Worm (Caenorhabditis elegans) whole organism, midembryonic: ENCODE measurements around the gene nspd-7.
"Not testable (repeated sequence)": the region's sequence is repeated elsewhere in the genome, so short reads cannot be mapped to it uniquely, and the experiment has no call there.

Source experiments
- T22C8.4 ChIP-seq: fragments of 200-800 bp; sonication (Bioruptor generic); IDR thresholded peaks from 2 replicates; pipeline ENCODE4 v1.3.6; 2022; ENCODE audit warnings: missing genetic modification characterization, missing compliant biosample characterization
- flt-1 ChIP-seq: fragments of 200-800 bp; sonication (Bioruptor generic); IDR thresholded peaks from 2 replicates; pipeline ENCODE4 v1.3.6; 2022; ENCODE audit warnings: missing genetic modification characterization, missing compliant biosample characterization
- klf-2 ChIP-seq: fragments of 200-800 bp; sonication (Bioruptor generic); conservative IDR thresholded peaks from 2 replicates; pipeline ENCODE4 v1.3.6; 2022; ENCODE audit warnings: missing genetic modification reagents, missing genetic modification characterization, missing compliant biosample characterization
- med-1 ChIP-seq: sonication (generic microtip); optimal IDR thresholded peaks from 2 replicates; lab custom pipeline; 2017; ENCODE audit warnings: missing genetic modification characterization, mild to moderate bottlenecking, missing compliant biosample characterization, antibody characterized with exemption, missing genetic modification reagents; ENCODE audit not compliant: insufficient read depth
- ref-1 ChIP-seq: fragments of 200-800 bp; sonication (Bioruptor generic); conservative IDR thresholded peaks from 2 replicates; pipeline ENCODE4 v1.3.6; 2022; ENCODE audit warnings: missing genetic modification reagents, missing genetic modification characterization, missing compliant biosample characterization
- ztf-23 ChIP-seq: fragments of 200-800 bp; sonication (Bioruptor generic); IDR thresholded peaks from 2 replicates; pipeline ENCODE4 v1.3.6; 2022; ENCODE audit warnings: missing genetic modification reagents, missing genetic modification characterization, missing compliant biosample characterization
- ztf-29 ChIP-seq: fragments of 200-800 bp; sonication (Bioruptor generic); IDR thresholded peaks from 2 replicates; pipeline ENCODE4 v1.3.6; 2022; ENCODE audit warnings: missing genetic modification reagents, missing genetic modification characterization, missing compliant biosample characterization

- not testable (repeated sequence) for TF ChIP-seq flt-1; ref-1 (GFP tag; lab: Robert Waterston, UW); ztf-29 (GFP tag; lab: Robert Waterston, UW); ztf-23 (GFP tag; lab: Robert Waterston, UW); T22C8.4 (GFP tag; lab: Robert Waterston, UW); med-1 (GFP tag; lab: Kevin White, UChicago)
- TF ChIP-seq klf-2 = 0 out of 2 replicates have a peak, but pooled peaks have one; percentile 25
Measured at ce11 chrIV:10262882-10263281, 6.1 kb downstream of the nspd-7 start.
